Fruit fly (Drosophila melanogaster): ENCODE results near the gene CG31609.

Gene CG31609

dm6 chr2L:9122371-9122770 lies 25.0 kb downstream of the CG31609 start:
- TF ChIP-seq topi (GFP tag; optimal IDR thresholded peaks at IDR 0.05) (no peak), CG16779 (tag; optimal IDR thresholded peaks at IDR 0.05) (no peak), CG8632 (GFP tag; optimal IDR thresholded peaks at IDR 0.05) (no peak), Sox102F (GFP tag; optimal IDR thresholded peaks at IDR 0.05) (no peak), CG11902 (GFP tag; optimal IDR thresholded peaks at IDR 0.05) (no peak), CG34406 (GFP tag; optimal IDR thresholded peaks at IDR 0.05) (no peak), fd59A (GFP tag; optimal IDR thresholded peaks at IDR 0.05) (no peak), Eip78C (GFP tag) (peak; percentile 31), svp (GFP tag) (peak; percentile 99), ss (GFP tag; optimal IDR thresholded peaks at IDR 0.05) (peak in 1 of 2 experiments; percentile 20), CG32006 (GFP tag; optimal IDR thresholded peaks at IDR 0.05) (no peak), CG6808 (GFP tag; optimal IDR thresholded peaks at IDR 0.05) (peak; percentile 19), CG6276 (GFP tag; optimal IDR thresholded peaks at IDR 0.05) (peak; percentile 24), Blimp-1 (GFP tag; optimal IDR thresholded peaks at IDR 0.05) (no peak), CG4318 (GFP tag; optimal IDR thresholded peaks at IDR 0.05) (no peak), CG3919 (GFP tag; optimal IDR thresholded peaks at IDR 0.05) (no peak)

- no peak for TF ChIP-seq CG9139 (GFP tag; optimal IDR thresholded peaks at IDR 0.05)
- TF ChIP-seq CG6792 (GFP tag; optimal IDR thresholded peaks at IDR 0.05): no peak
These were observed 26.3 kb downstream of the CG31609 start for dm6 chr2L:9123707-9124106.

dm6 chr2L:9124448-9124847 lies 27.1 kb downstream of the CG31609 start:
- peak; percentile 21 for TF ChIP-seq dsx (GFP tag; optimal IDR thresholded peaks at IDR 0.05; ENCODE audit: poor library complexity, severe bottlenecking)
- TF ChIP-seq CG6276 (GFP tag; optimal IDR thresholded peaks at IDR 0.05): peak; percentile 15
- no peak for TF ChIP-seq CG8119 (GFP tag; IDR thresholded peaks at IDR 0.05)
- TF ChIP-seq CG1621 (tag; optimal IDR thresholded peaks at IDR 0.05): peak; percentile 4
- TF ChIP-seq ss (GFP tag; optimal IDR thresholded peaks at IDR 0.05): peak in 1 of 2 experiments; percentile 41
- no peak for TF ChIP-seq Gug (GFP tag; IDR thresholded peaks at IDR 0.05)

dm6 chr2L:9125418-9125928 lies 28.1 kb downstream of the CG31609 start, which contains the start of gene CG32982:
TSS of gene CG32982 (plus strand) at chr2L:9125737.
- TF ChIP-seq svp (GFP tag) (peak; percentile 96), CG31627 (GFP tag; optimal IDR thresholded peaks at IDR 0.05) (peak; percentile 90), dsx (GFP tag; optimal IDR thresholded peaks at IDR 0.05; ENCODE audit: poor library complexity, severe bottlenecking) (peak; percentile 75), esn (GFP tag; optimal IDR thresholded peaks at IDR 0.05) (peak; percentile 93), CG4318 (GFP tag; optimal IDR thresholded peaks at IDR 0.05) (peak; percentile 90), Eip75B (GFP tag; optimal IDR thresholded peaks at IDR 0.05) (peak; percentile 91), CG10669 (GFP tag; optimal IDR thresholded peaks at IDR 0.05) (peak; percentile 85), vri (GFP tag; optimal IDR thresholded peaks at IDR 0.05) (peak; percentile 62), CG10631 (GFP tag; optimal IDR thresholded peaks at IDR 0.05) (peak; percentile 82), Sox14 (GFP tag; optimal IDR thresholded peaks at IDR 0.05) (peak; percentile 85), Hr38 (GFP tag; optimal IDR thresholded peaks at IDR 0.05) (no peak), ss (GFP tag; optimal IDR thresholded peaks at IDR 0.05) (peak; percentile 66 to 82), CG1621 (tag; optimal IDR thresholded peaks at IDR 0.05) (peak; percentile 86), CG8319 (GFP tag; optimal IDR thresholded peaks at IDR 0.05) (peak; percentile 83), Ets96B (tag; optimal IDR thresholded peaks at IDR 0.05) (peak; percentile 82), Gug (GFP tag; IDR thresholded peaks at IDR 0.05) (peak; percentile 84), CG15336 (GFP tag; IDR thresholded peaks at IDR 0.05) (peak; percentile 87), salr (GFP tag; optimal IDR thresholded peaks at IDR 0.05) (peak; percentile 62 to 92), Blimp-1 (GFP tag; optimal IDR thresholded peaks at IDR 0.05) (peak; percentile 46), Sox102F (GFP tag; optimal IDR thresholded peaks at IDR 0.05) (peak; percentile 89), Lpt (GFP tag; optimal IDR thresholded peaks at IDR 0.05) (peak; percentile 83), CG6808 (GFP tag; optimal IDR thresholded peaks at IDR 0.05) (peak; percentile 87), achi (GFP tag; optimal IDR thresholded peaks at IDR 0.05) (peak; percentile 89), Eip93F (GFP tag; optimal IDR thresholded peaks at IDR 0.05) (peak; percentile 21), lz (GFP tag; optimal IDR thresholded peaks at IDR 0.05) (peak; percentile 94), CG11902 (GFP tag; optimal IDR thresholded peaks at IDR 0.05) (peak; percentile 72), fd85E (GFP tag; optimal IDR thresholded peaks at IDR 0.05) (peak; percentile 32), topi (GFP tag; optimal IDR thresholded peaks at IDR 0.05) (peak; percentile 90), CG8632 (GFP tag; optimal IDR thresholded peaks at IDR 0.05) (peak; percentile 81), CG6792 (GFP tag; optimal IDR thresholded peaks at IDR 0.05) (peak; percentile 83), fkh (GFP tag; optimal IDR thresholded peaks at IDR 0.05) (peak; percentile 71), CG34406 (GFP tag; optimal IDR thresholded peaks at IDR 0.05) (peak; percentile 84), CG16779 (tag; optimal IDR thresholded peaks at IDR 0.05) (peak; percentile 87), CG6276 (GFP tag; optimal IDR thresholded peaks at IDR 0.05) (peak; percentile 85), Hr39 (GFP tag; optimal IDR thresholded peaks at IDR 0.05) (peak; percentile 90), Hr4 (GFP tag; optimal IDR thresholded peaks at IDR 0.05) (peak; percentile 97)
